Fruit fly (Drosophila melanogaster) whole organism, pupa: ENCODE results near the gene plum.

Source experiments
- CG10348 ChIP-seq: fragments of 200-800 bp; sonication (Bioruptor generic); IDR thresholded peaks from 2 replicates; pipeline ENCODE4 v1.3.6; 2022; ENCODE audit warnings: missing biosample characterization, missing genetic modification characterization
- CG12605 ChIP-seq: fragments of 200-800 bp; sonication (Bioruptor generic); IDR thresholded peaks from 2 replicates; pipeline ENCODE4 v1.3.6; 2022; ENCODE audit warnings: missing biosample characterization, missing genetic modification characterization
- CG13204 ChIP-seq: fragments of 200-800 bp; sonication (Bioruptor generic); optimal IDR thresholded peaks from 2 replicates; lab custom pipeline; 2018; ENCODE audit warnings: missing biosample characterization, mild to moderate bottlenecking, missing genetic modification characterization, moderate library complexity
- CG14655 ChIP-seq: fragments of 200-800 bp; sonication (Bioruptor generic); optimal IDR thresholded peaks from 3 replicates; lab custom pipeline; 2017; ENCODE audit warnings: mild to moderate bottlenecking, missing biosample characterization, missing genetic modification reagents, missing genetic modification characterization
- CG15710 ChIP-seq: fragments of 200-800 bp; sonication (Bioruptor generic); optimal IDR thresholded peaks from 2 replicates; lab custom pipeline; 2018; ENCODE audit warnings: missing biosample characterization, mild to moderate bottlenecking, missing genetic modification characterization, moderate library complexity
- CG17806 ChIP-seq: fragments of 200-800 bp; sonication (Bioruptor generic); optimal IDR thresholded peaks from 2 replicates; lab custom pipeline; 2018; ENCODE audit warnings: missing biosample characterization, mild to moderate bottlenecking, missing genetic modification characterization, moderate library complexity
- CG32121 ChIP-seq: fragments of 200-800 bp; sonication (Bioruptor generic); IDR thresholded peaks from 2 replicates; pipeline ENCODE4 v1.3.6; 2022; ENCODE audit warnings: missing biosample characterization, missing genetic modification characterization
- CG34367 ChIP-seq: fragments of 200-800 bp; sonication (Bioruptor generic); optimal IDR thresholded peaks from 2 replicates; lab custom pipeline; 2018; ENCODE audit warnings: missing biosample characterization, mild to moderate bottlenecking, missing genetic modification characterization
- CG4496 ChIP-seq: fragments of 200-800 bp; sonication (Bioruptor generic); IDR thresholded peaks from 3 replicates; pipeline ENCODE4 v1.3.6; 2022; ENCODE audit warnings: missing biosample characterization, missing genetic modification characterization
- CG8159 ChIP-seq: fragments of 200-800 bp; sonication (Bioruptor generic); optimal IDR thresholded peaks from 3 replicates; lab custom pipeline; 2018; ENCODE audit warnings: missing biosample characterization, mild to moderate bottlenecking, missing genetic modification characterization, moderate library complexity
- CG8301 ChIP-seq: fragments of 200-800 bp; sonication (Bioruptor generic); optimal IDR thresholded peaks from 2 replicates; lab custom pipeline; 2018; ENCODE audit warnings: missing biosample characterization, mild to moderate bottlenecking, missing genetic modification characterization
- CG9948 ChIP-seq: fragments of 200-800 bp; sonication (Bioruptor generic); optimal IDR thresholded peaks from 2 replicates; lab custom pipeline; 2018; ENCODE audit warnings: missing biosample characterization, mild to moderate bottlenecking, missing genetic modification characterization, moderate library complexity
- D1 ChIP-seq: fragments of 200-800 bp; sonication (Bioruptor generic); optimal IDR thresholded peaks from 2 replicates; lab custom pipeline; 2018; ENCODE audit warnings: missing biosample characterization, mild to moderate bottlenecking, missing genetic modification characterization, moderate library complexity
- EcR ChIP-seq: fragments of 200-800 bp; sonication (Bioruptor generic); optimal IDR thresholded peaks from 3 replicates; lab custom pipeline; 2019; ENCODE audit warnings: missing biosample characterization, missing genetic modification characterization, mild to moderate bottlenecking, moderate library complexity, missing genetic modification reagents
- Ets98B ChIP-seq: fragments of 200-800 bp; sonication (Bioruptor generic); IDR thresholded peaks from 2 replicates; pipeline ENCODE4 v1.3.6; 2022; ENCODE audit warnings: missing biosample characterization, missing genetic modification characterization
- Pif1A ChIP-seq: fragments of 200-800 bp; sonication (Bioruptor generic); optimal IDR thresholded peaks from 3 replicates; lab custom pipeline; 2016; ENCODE audit warnings: missing biosample characterization, missing genetic modification characterization
- Pif1B ChIP-seq: fragments of 200-800 bp; sonication (Bioruptor generic); optimal IDR thresholded peaks from 3 replicates; lab custom pipeline; 2016; ENCODE audit warnings: missing biosample characterization, missing genetic modification characterization
- Snoo ChIP-seq: fragments of 200-800 bp; sonication (Bioruptor generic); optimal IDR thresholded peaks from 3 replicates; lab custom pipeline; 2017; ENCODE audit warnings: missing biosample characterization, mild to moderate bottlenecking, missing genetic modification characterization, inconsistent platforms
- fd96Ca ChIP-seq: fragments of 200-800 bp; sonication (Bioruptor generic); IDR thresholded peaks from 3 replicates; pipeline ENCODE4 v1.3.6; 2022; ENCODE audit warnings: missing biosample characterization, missing genetic modification characterization
- gl ChIP-seq: fragments of 200-800 bp; sonication (Bioruptor generic); optimal IDR thresholded peaks from 2 replicates; lab custom pipeline; 2018; ENCODE audit warnings: missing biosample characterization, mild to moderate bottlenecking, missing genetic modification characterization
- rn ChIP-seq: fragments of 200-800 bp; sonication (Bioruptor generic); IDR thresholded peaks from 2 replicates; pipeline ENCODE4 v1.3.6; 2022; ENCODE audit warnings: missing biosample characterization, missing genetic modification characterization

Gene plum

DNA sequence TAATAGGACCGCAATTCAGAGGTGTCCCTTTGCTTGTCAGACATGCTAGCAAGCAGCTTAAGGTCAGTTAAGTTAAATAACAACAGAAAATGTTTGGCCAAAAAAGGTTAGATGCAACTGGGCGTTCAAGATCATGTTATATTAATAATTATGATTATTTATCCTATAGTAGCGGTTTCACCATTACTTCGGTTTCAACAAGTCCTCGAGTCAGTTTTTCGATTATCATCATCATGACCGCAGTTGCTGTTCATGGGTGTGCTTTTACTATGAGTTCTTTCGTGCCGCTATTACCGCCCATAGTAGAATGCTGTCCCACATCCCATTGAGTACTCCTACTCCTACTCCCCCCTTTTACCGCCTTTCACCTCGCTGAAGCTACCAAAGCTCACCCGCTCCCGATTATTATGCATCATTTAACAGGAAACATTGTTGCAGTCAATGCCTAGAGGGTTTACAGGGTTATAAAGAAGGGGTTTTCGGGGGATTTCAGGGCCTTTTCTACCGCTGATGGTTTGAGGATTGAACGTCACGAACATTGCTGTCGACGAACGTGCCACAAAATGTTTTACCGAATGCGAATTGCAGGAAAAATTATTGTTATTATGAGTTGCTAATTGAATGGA is 49.7 kb downstream of the plum start:
- TF ChIP-seq Pif1A (GFP tag; lab: Kevin White, UChicago) (peak; percentile 29), CG8159 (tag; lab: Kevin White, UChicago) (peak; percentile 60), CG9948 (tag; lab: Kevin White, UChicago) (peak; percentile 30), rn (GFP tag; lab: Robert Waterston, UW) (no peak), EcR (no peak), Pif1B (no peak), CG17806 (tag; lab: Kevin White, UChicago) (peak; percentile 39), CG14655 (peak; percentile 47), CG32121 (no peak), CG15710 (peak; percentile 28), CG8301 (tag; lab: Kevin White, UChicago) (peak; percentile 21)

DNA sequence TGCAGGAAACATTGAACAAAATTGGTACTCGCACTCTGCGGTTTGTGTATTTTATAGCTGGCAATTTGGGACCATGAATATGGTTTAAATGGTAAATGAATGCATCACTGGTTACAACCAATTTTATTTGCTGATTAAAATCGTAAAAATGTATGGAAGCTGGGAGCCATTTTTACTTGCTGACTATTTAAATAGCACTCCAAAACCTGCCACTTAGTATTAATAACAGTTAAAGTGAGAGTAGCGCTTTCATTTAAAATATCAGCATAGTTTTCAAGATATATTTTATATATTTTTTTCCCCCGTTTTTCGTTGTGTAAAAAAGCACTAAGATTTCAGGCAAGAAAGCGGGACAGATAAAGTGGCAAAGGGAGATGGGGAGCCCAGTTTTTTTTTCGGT is 50.5 kb downstream of the plum start:
- TF ChIP-seq Snoo (tag; lab: Kevin White, UChicago) (peak; percentile 15), Ets98B (GFP tag; lab: Robert Waterston, UW) (no peak), CG8301 (tag; lab: Kevin White, UChicago) (peak; percentile 0), D1 (tag; lab: Kevin White, UChicago) (no peak), CG4496 (GFP tag; lab: Robert Waterston, UW) (0 out of 3 replicates have a peak, but pooled peaks have one; percentile 18), CG34367 (tag; lab: Kevin White, UChicago) (no peak), CG17806 (tag; lab: Kevin White, UChicago) (peak; percentile 22), gl (tag; lab: Kevin White, UChicago) (no peak), fd96Ca (GFP tag; lab: Robert Waterston, UW) (no peak), CG9948 (tag; lab: Kevin White, UChicago) (peak; percentile 23), CG14655 (peak; percentile 42), CG12605 (no peak), CG8159 (tag; lab: Kevin White, UChicago) (peak; percentile 19), Pif1B (peak; percentile 35), CG13204 (GFP tag; lab: Kevin White, UChicago) (no peak), EcR (no peak), CG10348 (GFP tag; lab: Robert Waterston, UW) (no peak), CG32121 (no peak), rn (GFP tag; lab: Robert Waterston, UW) (no peak), CG15710 (peak; percentile 3), Pif1A (GFP tag; lab: Kevin White, UChicago) (peak; percentile 4)

DNA sequence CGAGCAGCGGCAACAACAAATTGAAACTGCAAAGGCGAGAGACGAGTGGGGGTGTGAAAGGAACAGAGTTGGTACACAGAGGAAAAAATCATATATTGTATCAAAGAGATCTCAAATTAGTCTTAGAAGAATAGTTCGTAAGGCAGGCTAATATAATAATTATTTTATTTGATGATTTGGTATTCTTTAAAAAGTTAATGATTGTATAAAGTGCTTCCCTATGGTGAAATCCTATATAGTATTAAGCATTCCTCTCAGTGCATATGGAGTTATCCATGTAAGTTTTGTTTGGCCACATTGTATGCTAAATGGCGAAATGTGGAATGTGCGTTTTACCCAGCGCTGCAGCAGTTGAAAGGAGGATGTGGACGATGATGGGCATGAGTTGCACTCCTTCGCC is 51.4 kb downstream of the plum start:
- TF ChIP-seq CG13204 (GFP tag; lab: Kevin White, UChicago) (no peak), CG32121 (peak; percentile 49; the same call in 1 of the 2 replicates), CG10348 (GFP tag; lab: Robert Waterston, UW) (no peak), D1 (tag; lab: Kevin White, UChicago) (no peak), CG14655 (peak; percentile 41), CG12605 (no peak), CG8301 (tag; lab: Kevin White, UChicago) (peak; percentile 20), EcR (no peak), gl (tag; lab: Kevin White, UChicago) (no peak), CG8159 (tag; lab: Kevin White, UChicago) (peak; percentile 51), Snoo (tag; lab: Kevin White, UChicago) (peak; percentile 40), Pif1A (GFP tag; lab: Kevin White, UChicago) (peak; percentile 17), CG34367 (tag; lab: Kevin White, UChicago) (no peak), CG4496 (GFP tag; lab: Robert Waterston, UW) (no peak), fd96Ca (GFP tag; lab: Robert Waterston, UW) (no peak), CG17806 (tag; lab: Kevin White, UChicago) (peak; percentile 41), Ets98B (GFP tag; lab: Robert Waterston, UW) (0 out of 2 replicates have a peak, but pooled peaks have one; percentile 8), CG9948 (tag; lab: Kevin White, UChicago) (peak; percentile 21), Pif1B (no peak), CG15710 (peak; percentile 9), rn (GFP tag; lab: Robert Waterston, UW) (no peak)

DNA sequence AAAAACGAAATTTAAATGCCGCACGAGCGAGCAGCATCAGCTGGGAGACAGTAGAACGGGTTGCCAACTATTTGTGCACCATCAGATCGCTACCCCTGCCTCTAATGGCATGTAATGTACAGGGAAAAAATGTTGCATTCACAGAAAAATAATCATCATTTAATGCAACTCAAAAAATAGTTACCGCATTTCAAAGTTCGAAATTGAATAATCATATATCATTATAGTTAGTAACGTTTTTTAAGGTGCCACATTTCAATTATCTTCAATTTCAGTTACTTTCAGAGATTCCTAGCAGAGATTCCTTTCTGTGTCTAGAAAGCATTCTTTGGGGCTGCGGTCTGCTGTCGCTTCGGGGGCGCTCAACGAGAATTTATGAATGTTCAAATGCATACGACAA is 53.8 kb downstream of the plum start:
- TF ChIP-seq CG9948 (tag; lab: Kevin White, UChicago) = no peak
- no peak for TF ChIP-seq CG17806 (tag; lab: Kevin White, UChicago)
- no peak for TF ChIP-seq Ets98B (GFP tag; lab: Robert Waterston, UW)
- TF ChIP-seq Pif1A (GFP tag; lab: Kevin White, UChicago) = peak; percentile 10
- TF ChIP-seq CG32121 = no peak
- peak; percentile 68 for TF ChIP-seq CG14655
- TF ChIP-seq CG8301 (tag; lab: Kevin White, UChicago) = peak; percentile 73
- TF ChIP-seq fd96Ca (GFP tag; lab: Robert Waterston, UW) = no peak
- TF ChIP-seq CG15710 = no peak
- TF ChIP-seq, all 21 proteins: peak for 3

DNA sequence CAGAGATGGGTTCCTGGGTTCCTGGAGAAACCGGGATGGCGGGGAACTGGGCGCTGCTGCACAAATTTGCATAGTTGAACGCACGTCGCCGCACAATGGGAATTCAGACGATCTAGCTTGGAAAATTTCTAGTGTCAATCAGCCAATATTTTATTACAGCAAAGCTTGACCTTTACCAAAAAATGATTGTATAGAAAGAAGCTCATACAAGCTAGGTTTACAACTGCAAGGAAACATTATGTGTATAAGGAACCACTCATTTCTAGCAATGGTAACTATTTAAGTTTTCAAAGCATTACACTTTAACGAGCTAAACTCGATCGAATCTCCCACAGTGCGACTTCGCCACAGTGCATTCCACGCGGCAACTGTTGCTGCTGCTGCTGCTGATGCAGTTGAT is 54.7 kb downstream of the plum start:
- TF ChIP-seq CG4496 (GFP tag; lab: Robert Waterston, UW) (no peak), CG8301 (tag; lab: Kevin White, UChicago) (peak; percentile 49), CG14655 (peak; percentile 57)

DNA sequence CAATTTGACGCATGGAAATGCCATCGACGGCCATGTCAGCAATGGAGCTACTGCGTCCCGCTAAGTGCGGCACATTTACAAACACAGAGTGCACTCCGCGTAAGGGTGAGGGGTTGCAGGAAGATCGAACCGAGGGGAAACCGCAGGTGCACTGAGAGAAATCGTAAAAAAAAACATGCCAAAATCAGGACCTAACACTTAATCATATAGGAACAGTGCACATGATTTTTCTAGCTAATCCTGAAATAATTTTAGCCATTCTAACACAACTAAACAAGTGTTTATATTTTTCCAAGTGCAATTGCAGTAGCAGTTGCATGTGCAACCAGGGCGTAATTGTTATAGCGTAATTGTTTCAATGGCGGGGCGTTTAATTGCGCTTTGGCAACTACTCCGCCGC is 55.8 kb downstream of the plum start:
- TF ChIP-seq CG8301 (tag; lab: Kevin White, UChicago) (peak; percentile 60), Pif1A (GFP tag; lab: Kevin White, UChicago) (peak; percentile 39), CG14655 (peak; percentile 71), D1 (tag; lab: Kevin White, UChicago) (no peak), CG12605 (0 out of 2 replicates have a peak, but pooled peaks have one; percentile 25), Ets98B (GFP tag; lab: Robert Waterston, UW) (peak; percentile 62; the same call in 1 of the 2 replicates), CG9948 (tag; lab: Kevin White, UChicago) (peak; percentile 24), CG32121 (peak; percentile 48; the same call in 1 of the 2 replicates), CG10348 (GFP tag; lab: Robert Waterston, UW) (no peak), fd96Ca (GFP tag; lab: Robert Waterston, UW) (peak; percentile 75), CG4496 (GFP tag; lab: Robert Waterston, UW) (peak; percentile 76), EcR (no peak), CG17806 (tag; lab: Kevin White, UChicago) (peak; percentile 43), CG34367 (tag; lab: Kevin White, UChicago) (no peak)
